Worm (Caenorhabditis elegans): ENCODE measurements around the gene ZC15.3.

The ZC15.3 gene

DNA sequence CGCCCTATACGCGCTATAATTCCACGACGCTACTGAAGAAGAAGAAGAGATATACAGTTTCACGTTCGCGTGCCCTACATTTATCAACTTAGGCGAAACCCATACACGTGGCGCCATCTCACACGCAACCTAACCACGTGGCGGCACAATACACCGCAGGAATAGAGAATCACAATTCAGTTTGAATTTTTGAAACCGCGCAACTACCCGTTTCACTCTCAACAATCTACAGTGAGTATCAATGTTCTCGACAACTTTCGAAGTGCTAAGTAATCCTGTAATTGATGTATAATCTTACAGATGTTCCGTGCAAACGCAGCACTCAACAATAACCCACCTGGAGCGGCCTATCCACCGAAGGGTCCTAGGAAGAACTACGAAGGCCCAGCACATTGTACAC lies 2.4 kb downstream of the ZC15.3 start, which contains the start of gene ZC15.1:
ZC15.1 (plus strand) TSS at position 301 of the 400 bp plus-strand sequence.
- TF ChIP-seq nhr-12 (tag; optimal IDR thresholded peaks at IDR 0.05), result no peak
- TF ChIP-seq sem-2 (GFP tag; optimal IDR thresholded peaks at IDR 0.05), result no peak
- no peak for TF ChIP-seq cnd-1 (tag; optimal IDR thresholded peaks at IDR 0.05)
- TF ChIP-seq ceh-83 (GFP tag; optimal IDR thresholded peaks at IDR 0.05), result no peak
- no peak for TF ChIP-seq elt-3 (tag; optimal IDR thresholded peaks at IDR 0.05)
- TF ChIP-seq snpc-4 (tag; optimal IDR thresholded peaks at IDR 0.05), result no peak
- no peak for TF ChIP-seq drap-1 (GFP tag; optimal IDR thresholded peaks at IDR 0.05)

DNA sequence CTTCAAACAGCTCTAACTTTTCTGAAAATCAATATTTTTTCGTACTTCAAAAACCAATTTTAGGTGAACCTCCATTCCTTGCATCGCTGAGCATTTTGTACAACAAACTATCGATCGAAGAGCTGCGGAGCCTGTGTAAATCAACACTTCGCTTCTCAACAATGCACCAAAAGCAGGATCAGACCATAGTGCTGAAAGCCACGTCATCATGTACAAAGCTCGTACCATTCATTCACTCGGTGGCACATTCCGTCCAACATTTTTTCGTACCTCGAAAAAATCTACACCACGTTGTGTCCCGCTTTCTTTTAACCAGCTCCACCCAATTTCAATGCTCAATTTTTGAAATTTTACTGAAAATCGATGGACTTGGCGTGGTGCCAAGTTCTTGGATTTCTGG lies 7.2 kb downstream of the ZC15.3 start, which contains the start of gene ZC15.10:
ZC15.10 (plus strand) TSS at position 162 of the 400 bp plus-strand sequence.
- TF ChIP-seq ham-2 (GFP tag; optimal IDR thresholded peaks at IDR 0.05), result no peak
- no peak for TF ChIP-seq ztf-11 (tag; optimal IDR thresholded peaks at IDR 0.05)
- no peak for TF ChIP-seq nhr-28 (tag; optimal IDR thresholded peaks at IDR 0.05)

DNA sequence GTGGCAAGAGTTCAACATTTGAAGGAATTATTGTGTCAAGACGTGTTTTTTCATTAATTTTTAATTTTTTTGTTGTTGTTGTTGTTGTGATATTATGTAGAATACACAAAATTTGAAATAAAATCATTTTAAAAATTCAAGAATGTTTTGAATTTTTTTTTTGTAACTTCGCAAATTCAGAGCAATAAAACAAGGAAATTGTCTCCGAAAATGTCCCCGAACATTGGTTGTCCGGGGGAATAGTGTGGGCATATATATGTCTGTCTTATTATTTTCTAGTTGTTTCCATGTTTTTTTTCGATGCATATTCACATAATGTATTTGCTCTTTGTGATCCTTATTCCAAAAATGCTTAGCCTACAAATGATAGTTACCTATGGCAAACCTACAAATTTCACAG lies 8.1 kb downstream of the ZC15.3 start, which contains the start of gene clec-262:
clec-262 (plus strand) TSS at position 301 of the 400 bp plus-strand sequence.
- TF ChIP-seq cnd-1 (tag; optimal IDR thresholded peaks at IDR 0.05) (no peak), blmp-1 (tag; optimal IDR thresholded peaks at IDR 0.05) (no peak), nhr-76 (tag; optimal IDR thresholded peaks at IDR 0.05) (no peak), lin-13 (tag; optimal IDR thresholded peaks at IDR 0.05) (no peak), ceh-43 (GFP tag; optimal IDR thresholded peaks at IDR 0.05) (no peak), elt-3 (tag; optimal IDR thresholded peaks at IDR 0.05) (no peak), unc-62 (GFP tag; optimal IDR thresholded peaks at IDR 0.05) (no peak), sem-2 (GFP tag; optimal IDR thresholded peaks at IDR 0.05) (no peak), ceh-39 (tag; optimal IDR thresholded peaks at IDR 0.05) (no peak), mep-1 (tag; optimal IDR thresholded peaks at IDR 0.05) (no peak), ham-2 (GFP tag; optimal IDR thresholded peaks at IDR 0.05) (no peak), lin-32 (GFP tag; optimal IDR thresholded peaks at IDR 0.05) (no peak), drap-1 (GFP tag; optimal IDR thresholded peaks at IDR 0.05) (no peak), hlh-1 (tag; optimal IDR thresholded peaks at IDR 0.05) (no peak), ztf-11 (tag; optimal IDR thresholded peaks at IDR 0.05) (no peak), mls-2 (tag; optimal IDR thresholded peaks at IDR 0.05) (no peak), unc-120 (tag; optimal IDR thresholded peaks at IDR 0.05; ENCODE audit: poor library complexity, severe bottlenecking) (no peak), mab-5 (tag; optimal IDR thresholded peaks at IDR 0.05) (no peak), nhr-28 (tag; optimal IDR thresholded peaks at IDR 0.05) (no peak), elt-1 (tag; optimal IDR thresholded peaks at IDR 0.05; ENCODE audit: borderline replicate concordance, insufficient read depth) (no peak)

DNA sequence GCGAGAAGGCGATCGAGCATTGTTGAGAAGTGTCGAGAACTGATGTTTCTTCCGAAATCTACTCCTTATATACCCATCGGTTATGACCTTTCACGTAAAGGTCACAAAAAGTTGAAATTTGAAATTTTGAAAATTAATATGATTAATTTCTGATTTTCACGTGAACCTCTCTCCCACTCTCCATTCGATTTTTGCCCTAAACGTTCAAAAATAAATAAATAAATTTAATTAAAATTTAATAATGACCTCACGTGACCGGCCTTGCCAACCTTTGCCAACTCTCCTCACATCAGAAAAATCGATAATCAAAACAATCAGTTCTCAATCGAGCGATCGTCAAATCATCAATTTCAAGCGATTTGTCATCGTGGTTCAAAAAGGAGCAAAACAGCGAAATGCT lies 14.1 kb downstream of the ZC15.3 start, which contains the start of gene Y113G7C.1:
Y113G7C.1 (plus strand) TSS at position 301 of the 400 bp plus-strand sequence.
- no peak for TF ChIP-seq ceh-83 (GFP tag; optimal IDR thresholded peaks at IDR 0.05)
- TF ChIP-seq flh-1 (GFP tag; optimal IDR thresholded peaks at IDR 0.05), result no peak
- TF ChIP-seq unc-120 (tag; optimal IDR thresholded peaks at IDR 0.05; ENCODE audit: poor library complexity, severe bottlenecking), result no peak
- no peak for TF ChIP-seq ces-1 (GFP tag; optimal IDR thresholded peaks at IDR 0.05)
- no peak for TF ChIP-seq sptf-1 (tag; optimal IDR thresholded peaks at IDR 0.05)
- no peak for TF ChIP-seq nhr-12 (tag; optimal IDR thresholded peaks at IDR 0.05)
- no peak for TF ChIP-seq lsy-2 (tag; optimal IDR thresholded peaks at IDR 0.05)
- no peak for TF ChIP-seq unc-62 (GFP tag; optimal IDR thresholded peaks at IDR 0.05)
- no peak for TF ChIP-seq cnd-1 (tag; optimal IDR thresholded peaks at IDR 0.05)
- no peak for TF ChIP-seq nhr-76 (tag; optimal IDR thresholded peaks at IDR 0.05)
- no peak for TF ChIP-seq mls-2 (tag; optimal IDR thresholded peaks at IDR 0.05)
- TF ChIP-seq hlh-1 (tag; optimal IDR thresholded peaks at IDR 0.05), result no peak
- no peak for TF ChIP-seq blmp-1 (tag; optimal IDR thresholded peaks at IDR 0.05)
- TF ChIP-seq mab-5 (tag; optimal IDR thresholded peaks at IDR 0.05), result no peak
- TF ChIP-seq elt-1 (tag; optimal IDR thresholded peaks at IDR 0.05; ENCODE audit: borderline replicate concordance, insufficient read depth), result no peak
- no peak for TF ChIP-seq nhr-237 (tag; optimal IDR thresholded peaks at IDR 0.05)

DNA sequence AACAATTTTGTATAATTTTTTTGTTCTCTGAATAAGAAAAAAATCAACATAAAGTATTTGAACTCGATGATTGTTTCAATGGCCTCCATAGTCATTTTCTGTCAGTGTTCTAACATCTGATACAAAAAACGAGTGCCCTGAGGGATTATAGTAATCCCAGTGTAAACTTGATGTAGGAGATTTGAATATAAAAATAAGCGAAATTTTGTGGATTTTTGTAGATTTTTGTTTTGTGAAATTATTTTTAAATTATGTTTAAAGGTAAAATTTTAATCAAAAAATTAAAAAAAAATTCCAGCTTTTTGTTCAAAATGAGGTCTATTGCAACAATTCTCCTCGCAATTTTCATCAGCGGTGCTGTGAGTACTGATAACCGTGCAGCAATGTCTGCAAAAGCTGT lies 22.0 kb downstream of the ZC15.3 start, which contains the start of gene Y38H6A.1:
Y38H6A.1 (plus strand) TSS at position 301 of the 400 bp plus-strand sequence.
- TF ChIP-seq ceh-43 (GFP tag; optimal IDR thresholded peaks at IDR 0.05) (no peak), tbx-8 (GFP tag; optimal IDR thresholded peaks at IDR 0.05) (no peak), cnd-1 (tag; optimal IDR thresholded peaks at IDR 0.05) (no peak), nhr-2 (tag; optimal IDR thresholded peaks at IDR 0.05) (no peak), snpc-4 (tag; optimal IDR thresholded peaks at IDR 0.05) (no peak)
